Fruit fly (Drosophila melanogaster): ENCODE data around the gene X11Lbeta.

The X11Lbeta gene

DNA sequence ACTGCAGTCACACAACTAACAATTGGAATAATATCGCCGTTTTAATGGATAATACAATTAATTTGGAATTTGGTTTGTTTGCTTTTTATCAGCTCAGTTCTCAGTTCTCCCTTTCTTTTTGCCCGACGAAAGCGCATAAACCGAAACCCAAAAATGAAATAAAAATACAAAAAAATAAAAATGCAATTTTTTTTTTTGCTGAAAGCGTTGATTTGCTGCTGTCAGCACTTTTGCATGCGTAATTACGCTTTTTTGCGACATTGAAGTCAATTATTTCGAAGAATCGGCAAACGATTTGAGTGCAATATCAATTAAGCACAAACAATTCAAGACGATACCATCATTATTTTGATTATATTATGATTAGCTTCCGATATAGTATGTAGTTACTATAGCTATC, 99.8 kb downstream of the X11Lbeta start:
- no peak for TF ChIP-seq Dip2 (GFP tag; IDR thresholded peaks at IDR 0.05)
- TF ChIP-seq CG2199 (GFP tag; IDR thresholded peaks at IDR 0.05): 0 out of 3 replicates have a peak, but pooled peaks have one; percentile 46

DNA sequence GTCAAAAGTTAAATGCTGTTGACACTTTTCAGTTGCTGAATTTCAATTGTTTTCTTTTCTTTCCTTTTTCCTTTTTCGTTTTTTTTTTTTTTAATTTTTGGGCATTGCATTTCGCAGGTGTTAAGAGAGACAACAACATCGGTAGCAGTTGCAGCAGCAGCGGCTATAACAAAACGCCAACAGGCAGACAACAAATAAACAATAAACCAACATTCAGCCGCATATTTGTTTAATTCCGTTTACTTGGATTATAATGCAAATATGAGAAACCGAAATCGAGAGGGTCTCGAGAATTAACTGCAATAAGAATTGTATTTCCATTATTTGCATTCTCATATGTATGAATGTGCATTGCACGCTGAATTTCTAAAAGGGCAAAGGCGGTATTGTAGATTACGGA, 100.5 kb downstream of the X11Lbeta start:
- TF ChIP-seq Sox100B (GFP tag; optimal IDR thresholded peaks at IDR 0.05) (peak; percentile 11), trem (tag; optimal IDR thresholded peaks at IDR 0.05) (no peak), lbe (GFP tag; optimal IDR thresholded peaks at IDR 0.05) (peak; percentile 77), eve (GFP tag; optimal IDR thresholded peaks at IDR 0.05) (peak in 1 of 2 experiments; percentile 12), CG10321 (GFP tag; IDR thresholded peaks at IDR 0.05) (no peak), sens (GFP tag) (peak; percentile 80), CG12391 (tag; optimal IDR thresholded peaks at IDR 0.05) (no peak), cas (GFP tag; IDR thresholded peaks at IDR 0.05) (no peak), maf-S (GFP tag; optimal IDR thresholded peaks at IDR 0.05) (no peak), CG3407 (GFP tag; optimal IDR thresholded peaks at IDR 0.05) (peak; percentile 10), ATbp (GFP tag; optimal IDR thresholded peaks at IDR 0.05) (peak; percentile 31), CG16779 (GFP tag; IDR thresholded peaks at IDR 0.05) (no peak), Doc3 (GFP tag; IDR thresholded peaks at IDR 0.05; ENCODE audit: partially characterized antibody) (no peak), CG2875 (GFP tag; optimal IDR thresholded peaks at IDR 0.05) (peak; percentile 30)

DNA sequence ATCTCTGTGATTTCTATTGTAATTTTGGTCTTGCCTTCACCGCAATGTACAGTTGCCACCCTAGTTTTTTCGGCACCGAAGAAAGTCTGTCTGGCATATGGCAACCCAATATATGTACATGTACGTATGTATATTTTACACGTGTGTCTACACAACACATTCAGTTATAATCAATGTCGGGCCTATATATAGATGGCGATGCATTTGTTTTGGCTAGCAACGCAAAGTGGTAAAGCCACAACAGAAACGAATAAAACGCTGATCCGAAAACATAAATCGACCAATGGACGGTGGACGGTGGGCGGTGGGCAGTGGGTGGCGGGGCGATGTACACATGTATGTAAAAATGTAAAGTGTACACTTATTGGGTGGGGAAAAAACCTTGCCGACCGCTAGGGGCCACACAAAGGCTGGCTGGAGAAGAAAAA, 101.0 kb downstream of the X11Lbeta start:
- TF ChIP-seq CG17385 (GFP tag; optimal IDR thresholded peaks at IDR 0.05): no peak
- TF ChIP-seq trem (tag; optimal IDR thresholded peaks at IDR 0.05): peak; percentile 25
- no peak for TF ChIP-seq B-H2 (GFP tag; optimal IDR thresholded peaks at IDR 0.05)
- no peak for TF ChIP-seq ci (GFP tag; IDR thresholded peaks at IDR 0.05)
- TF ChIP-seq crol (GFP tag; IDR thresholded peaks at IDR 0.05): peak; percentile 60
- TF ChIP-seq CG16813 (GFP tag; IDR thresholded peaks at IDR 0.05; ENCODE audit: partially characterized antibody): no peak
- 0 out of 3 replicates have a peak, but pooled peaks have one; percentile 19 for TF ChIP-seq ken (GFP tag; IDR thresholded peaks at IDR 0.05)
- no peak for TF ChIP-seq CG12219 (GFP tag; optimal IDR thresholded peaks at IDR 0.05)
- no peak for TF ChIP-seq CG2120 (GFP tag; optimal IDR thresholded peaks at IDR 0.05)
- no peak for TF ChIP-seq CG4617 (GFP tag; optimal IDR thresholded peaks at IDR 0.05; ENCODE audit: borderline replicate concordance)
- TF ChIP-seq CG6791 (GFP tag; IDR thresholded peaks at IDR 0.05; ENCODE audit: partially characterized antibody): 0 out of 3 replicates have a peak, but pooled peaks have one; percentile 12
- peak; percentile 52; the same call in 1 of the 3 replicates for TF ChIP-seq CG2199 (GFP tag; IDR thresholded peaks at IDR 0.05)
- peak; percentile 32 for TF ChIP-seq pita (GFP tag; optimal IDR thresholded peaks at IDR 0.05)
- TF ChIP-seq CG8290 (GFP tag; optimal IDR thresholded peaks at IDR 0.05): peak; percentile 9
- TF ChIP-seq CG8290 (tag; optimal IDR thresholded peaks at IDR 0.05): no peak
- peak; percentile 60 for TF ChIP-seq stwl (tag; optimal IDR thresholded peaks at IDR 0.05)
- TF ChIP-seq cwo (GFP tag; optimal IDR thresholded peaks at IDR 0.05): no peak
- TF ChIP-seq CG14860 (GFP tag; IDR thresholded peaks at IDR 0.05; ENCODE audit: partially characterized antibody): 0 out of 3 replicates have a peak, but pooled peaks have one; percentile 19
- no peak for TF ChIP-seq zen (tag; optimal IDR thresholded peaks at IDR 0.05)
- no peak for TF ChIP-seq Ravus (GFP tag; IDR thresholded peaks at IDR 0.05)
- TF ChIP-seq CG12659 (GFP tag; optimal IDR thresholded peaks at IDR 0.05): no peak
- peak; percentile 26 for TF ChIP-seq cg (GFP tag; optimal IDR thresholded peaks at IDR 0.05)
- TF ChIP-seq Dip2 (GFP tag; IDR thresholded peaks at IDR 0.05): peak; percentile 75
- TF ChIP-seq CG11504 (tag; optimal IDR thresholded peaks at IDR 0.05): peak; percentile 0
- peak; percentile 89 for TF ChIP-seq CTCF (GFP tag; optimal IDR thresholded peaks at IDR 0.05)
- TF ChIP-seq twi (tag; optimal IDR thresholded peaks at IDR 0.05): peak; percentile 71
- no peak for TF ChIP-seq row (GFP tag; IDR thresholded peaks at IDR 0.05)
- no peak for TF ChIP-seq CG16863 (GFP tag; optimal IDR thresholded peaks at IDR 0.05)
- TF ChIP-seq ewg (GFP tag; optimal IDR thresholded peaks at IDR 0.05): no peak
- TF ChIP-seq insv (GFP tag; optimal IDR thresholded peaks at IDR 0.05): peak in 1 of 2 experiments; percentile 31
